Worm (Caenorhabditis elegans) whole organism, L3 larva: ENCODE data around the gene nsy-4.

Source experiments
- elt-2 ChIP-seq: sonication (generic microtip); optimal IDR thresholded peaks from 2 replicates; lab custom pipeline; 2016; ENCODE audit warnings: missing genetic modification reagents, mild to moderate bottlenecking, missing genetic modification characterization, missing compliant biosample characterization
- snpc-4 ChIP-seq: fragments of 150-350 bp; optimal IDR thresholded peaks from 2 replicates; lab custom pipeline; 2014; ENCODE audit warnings: missing biosample characterization, missing genetic modification characterization
- unc-62 ChIP-seq: fragments of 150-350 bp; sonication (generic microtip); optimal IDR thresholded peaks from 4 replicates; lab custom pipeline; 2014; ENCODE audit warnings: missing biosample characterization, missing genetic modification reagents, missing genetic modification characterization

DNA sequence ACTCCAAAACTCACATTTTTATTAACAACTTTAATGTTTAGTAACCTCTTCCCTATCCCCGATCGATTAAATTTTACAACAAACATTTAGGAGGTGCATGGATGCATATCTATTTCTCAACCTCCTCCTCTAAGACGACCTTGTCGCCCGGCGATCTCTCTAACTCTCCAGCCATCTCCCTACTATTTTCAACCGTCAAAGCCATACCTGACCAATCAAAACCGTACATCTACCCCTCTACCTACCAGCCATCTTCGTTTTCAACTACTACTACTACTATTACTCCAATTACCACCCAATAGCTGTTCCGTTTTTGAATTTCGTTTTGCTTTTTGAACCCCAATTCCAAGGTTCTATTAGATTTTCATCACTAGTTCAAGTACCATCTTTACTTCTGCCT, 1.5 kb upstream of the nsy-4 start:
- TF ChIP-seq unc-62 (GFP tag; lab: Kevin White, UChicago) (no peak), elt-2 (tag; lab: Kevin White, UChicago) (no peak), snpc-4 (tag; lab: Kevin White, UChicago) (no peak)
